Worm (Caenorhabditis elegans) whole organism, late embryonic: ENCODE data around the gene C39E9.8.

Source experiments
- C38D4.7 ChIP-seq: fragments of 200-800 bp; sonication (Bioruptor generic); optimal IDR thresholded peaks from 2 replicates; lab custom pipeline; 2018; ENCODE audit warnings: mild to moderate bottlenecking, missing genetic modification characterization, moderate library complexity, missing compliant biosample characterization
- T23F11.4 ChIP-seq: fragments of 200-800 bp; sonication (Bioruptor generic); optimal IDR thresholded peaks from 2 replicates; lab custom pipeline; 2018; ENCODE audit warnings: mild to moderate bottlenecking, missing genetic modification characterization, missing compliant biosample characterization
- ceh-18 ChIP-seq: sonication (generic microtip); optimal IDR thresholded peaks from 2 replicates; lab custom pipeline; 2016; ENCODE audit warnings: missing genetic modification characterization, missing compliant biosample characterization
- ceh-9 ChIP-seq: sonication (generic microtip); optimal IDR thresholded peaks from 2 replicates; lab custom pipeline; 2016; ENCODE audit warnings: mild to moderate bottlenecking, missing genetic modification characterization, inconsistent platforms, missing compliant biosample characterization
- dmd-4 ChIP-seq: sonication (generic microtip); optimal IDR thresholded peaks from 2 replicates; lab custom pipeline; 2016; ENCODE audit warnings: borderline replicate concordance, missing genetic modification characterization, missing compliant biosample characterization
- ets-4 ChIP-seq: sonication (generic microtip); optimal IDR thresholded peaks from 2 replicates; lab custom pipeline; 2016; ENCODE audit warnings: missing genetic modification characterization, missing compliant biosample characterization
- fax-1 ChIP-seq: sonication (generic microtip); optimal IDR thresholded peaks from 2 replicates; lab custom pipeline; 2016; ENCODE audit warnings: missing genotype, missing genetic modification characterization, missing compliant biosample characterization
- lin-11 ChIP-seq: fragments of 200-800 bp; sonication (Bioruptor generic); optimal IDR thresholded peaks from 2 replicates; lab custom pipeline; 2018; ENCODE audit warnings: mild to moderate bottlenecking, missing genetic modification characterization, missing compliant biosample characterization
- nhr-11 ChIP-seq: fragments of 150-350 bp; optimal IDR thresholded peaks from 2 replicates; lab custom pipeline; 2014; ENCODE audit warnings: missing biosample characterization, missing genetic modification characterization
- nhr-232 ChIP-seq: sonication (generic microtip); optimal IDR thresholded peaks from 2 replicates; lab custom pipeline; 2016; ENCODE audit warnings: missing genetic modification characterization, missing compliant biosample characterization
- pha-4 ChIP-seq: fragments of 150-350 bp; optimal IDR thresholded peaks from 2 replicates; lab custom pipeline; 2018; ENCODE audit warnings: missing biosample characterization, missing genetic modification reagents, missing genetic modification characterization
- sox-4 ChIP-seq: sonication (generic microtip); optimal IDR thresholded peaks from 2 replicates; lab custom pipeline; 2017; ENCODE audit warnings: mild to moderate bottlenecking, missing genetic modification characterization, inconsistent platforms, missing compliant biosample characterization
- syd-9 ChIP-seq: sonication (generic microtip); optimal IDR thresholded peaks from 2 replicates; lab custom pipeline; 2016; ENCODE audit warnings: mild to moderate bottlenecking, missing genetic modification characterization, moderate library complexity, missing compliant biosample characterization
- unc-3 ChIP-seq, 2 experiments: fragments of 200-800 bp in 1 of 2; sonication (Bioruptor generic) in 1 of 2; sonication (generic microtip) in 1 of 2; conservative IDR thresholded peaks in 1 of 2; optimal IDR thresholded peaks in 1 of 2; 2 replicates each; pipeline versions ENCODE4 v1.3.6 to Lab custom; 2016 to 2022; ENCODE audit warnings: missing compliant biosample characterization in 2 of 2, missing genetic modification characterization in 2 of 2, missing genetic modification reagents in 1 of 2

DNA sequence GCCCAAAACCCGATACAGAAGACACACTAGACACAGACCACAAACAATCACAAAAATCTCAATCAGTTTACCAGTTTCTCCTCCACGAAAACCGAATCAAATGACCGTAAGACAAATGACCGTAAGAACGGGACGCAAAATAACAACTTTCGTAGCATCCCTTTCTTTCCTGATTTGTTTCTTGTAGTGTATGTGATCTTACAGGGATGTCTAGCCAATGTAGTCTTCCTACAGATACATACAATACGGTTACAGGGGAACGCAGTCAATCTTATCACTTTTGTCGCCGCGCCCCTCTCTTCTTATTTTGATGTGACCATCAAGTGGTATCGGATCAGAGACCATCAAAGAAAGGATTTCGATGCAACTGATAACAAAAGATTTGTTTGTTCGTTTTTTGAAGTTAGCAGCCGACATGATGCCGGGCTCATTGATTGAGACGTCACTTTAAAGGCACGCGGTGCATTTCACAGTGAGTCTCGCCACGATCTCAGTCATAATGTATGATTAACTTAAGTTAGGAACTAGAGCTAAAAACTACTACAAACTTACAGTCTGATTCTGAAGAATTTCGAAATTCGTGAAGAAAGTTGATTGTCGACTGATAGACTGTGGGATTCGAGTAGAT, 3.5 kb upstream of the C39E9.8 start:
- TF ChIP-seq ceh-18 (no peak), ceh-9 (no peak), ets-4 (no peak), pha-4 (tag; lab: Kevin White, UChicago) (no peak), nhr-11 (no peak), dmd-4 (tag; lab: Kevin White, UChicago) (no peak), unc-3 (GFP tag; conservative IDR thresholded peaks at IDR 0.05; lab: Robert Waterston, UW) (no peak), unc-3 (tag; optimal IDR thresholded peaks at IDR 0.05; lab: Kevin White, UChicago) (no peak), C38D4.7 (GFP tag; lab: Kevin White, UChicago) (no peak), lin-11 (tag; lab: Kevin White, UChicago) (no peak), fax-1 (tag; lab: Kevin White, UChicago) (no peak), sox-4 (tag; lab: Kevin White, UChicago) (no peak), T23F11.4 (GFP tag; lab: Kevin White, UChicago) (no peak), syd-9 (tag; lab: Kevin White, UChicago) (no peak), nhr-232 (tag; lab: Kevin White, UChicago) (no peak)
